Worm (Caenorhabditis elegans) whole organism, L1 larva: ENCODE data around the gene tmc-1.

Experiments used
- C16A3.4 ChIP-seq: fragments of 150-350 bp; optimal IDR thresholded peaks from 2 replicates; lab custom pipeline; 2014; ENCODE audit warnings: missing biosample characterization, missing genetic modification characterization
- Y116A8C.19 ChIP-seq: sonication (generic microtip); optimal IDR thresholded peaks from 2 replicates; lab custom pipeline; 2016; ENCODE audit warnings: missing compliant biosample characterization, missing genetic modification characterization, borderline replicate concordance
- aha-1 ChIP-seq: fragments of 150-350 bp; optimal IDR thresholded peaks from 2 replicates; lab custom pipeline; 2014; ENCODE audit warnings: missing biosample characterization, missing genetic modification characterization
- alr-1 ChIP-seq: fragments of 200-800 bp; sonication (Bioruptor generic); optimal IDR thresholded peaks from 2 replicates; lab custom pipeline; 2018; ENCODE audit warnings: borderline replicate concordance, mild to moderate bottlenecking, missing genetic modification characterization, missing compliant biosample characterization
- ces-1 ChIP-seq: fragments of 150-350 bp; optimal IDR thresholded peaks from 2 replicates; lab custom pipeline; 2014; ENCODE audit warnings: missing biosample characterization, missing genetic modification reagents, missing genetic modification characterization
- dsc-1 ChIP-seq: sonication (generic microtip); optimal IDR thresholded peaks from 2 replicates; lab custom pipeline; 2016; ENCODE audit warnings: mild to moderate bottlenecking, missing genetic modification characterization, missing compliant biosample characterization
- efl-1 ChIP-seq, 4 experiments: fragments of 150-350 bp; optimal IDR thresholded peaks in 3 of 4; peaks in 1 of 4; 1 replicate in 1 of 4; 2 replicates in 3 of 4; lab custom pipeline; 2014; ENCODE audit warnings: missing biosample characterization in 2 of 4, missing genetic modification characterization in 2 of 4, missing genetic modification reagents in 2 of 4
- egl-27 ChIP-seq, 2 experiments: fragments of 150-350 bp in 1 of 2; sonication (generic microtip); optimal IDR thresholded peaks; 3 replicates each; lab custom pipeline; 2017 to 2018; ENCODE audit warnings: missing biosample characterization in 2 of 2, missing genetic modification characterization in 2 of 2, missing genetic modification reagents in 2 of 2
- elt-2 ChIP-seq: sonication (generic microtip); optimal IDR thresholded peaks from 2 replicates; lab custom pipeline; 2016; ENCODE audit warnings: missing genetic modification characterization, mild to moderate bottlenecking, inconsistent platforms, missing compliant biosample characterization, missing genetic modification reagents
- elt-3 ChIP-seq, 6 experiments: fragments of 150-350 bp in 1 of 6; sonication (generic microtip); optimal IDR thresholded peaks; 2 replicates each; lab custom pipeline; 2017 to 2018; ENCODE audit warnings: missing biosample characterization in 6 of 6, missing genetic modification characterization in 6 of 6, inconsistent platforms in 1 of 6
- fkh-10 ChIP-seq: sonication (generic microtip); optimal IDR thresholded peaks from 2 replicates; lab custom pipeline; 2017; ENCODE audit warnings: missing biosample characterization, missing genetic modification reagents, missing genetic modification characterization
- fkh-8 ChIP-seq: sonication (generic microtip); optimal IDR thresholded peaks from 2 replicates; lab custom pipeline; 2016; ENCODE audit warnings: mild to moderate bottlenecking, missing genetic modification characterization, missing compliant biosample characterization
- fos-1 ChIP-seq: fragments of 150-350 bp; optimal IDR thresholded peaks from 2 replicates; lab custom pipeline; 2014; ENCODE audit warnings: missing biosample characterization, missing genetic modification characterization
- hlh-4 ChIP-seq: sonication (generic microtip); optimal IDR thresholded peaks from 2 replicates; lab custom pipeline; 2016; ENCODE audit warnings: mild to moderate bottlenecking, missing genetic modification characterization, missing compliant biosample characterization
- lin-13 ChIP-seq: fragments of 150-350 bp; optimal IDR thresholded peaks from 2 replicates; lab custom pipeline; 2014; ENCODE audit warnings: missing biosample characterization, missing genetic modification reagents, missing genetic modification characterization
- lin-14 ChIP-seq: fragments of 200-800 bp; sonication (Bioruptor generic); optimal IDR thresholded peaks from 2 replicates; lab custom pipeline; 2018; ENCODE audit warnings: mild to moderate bottlenecking, missing genetic modification characterization, moderate library complexity, missing compliant biosample characterization
- lin-15B ChIP-seq: fragments of 150-350 bp; sonication (generic microtip); optimal IDR thresholded peaks from 3 replicates; lab custom pipeline; 2014; ENCODE audit warnings: missing biosample characterization, missing genetic modification characterization
- lsy-2 ChIP-seq, 2 experiments: fragments of 150-350 bp; optimal IDR thresholded peaks; 2 replicates each; lab custom pipeline; 2014; ENCODE audit warnings: missing biosample characterization in 2 of 2, missing genetic modification characterization in 2 of 2
- mef-2 ChIP-seq: fragments of 150-350 bp; optimal IDR thresholded peaks from 2 replicates; lab custom pipeline; 2014; ENCODE audit warnings: missing biosample characterization, missing genetic modification characterization
- mep-1 ChIP-seq: fragments of 150-350 bp; optimal IDR thresholded peaks from 2 replicates; lab custom pipeline; 2014; ENCODE audit warnings: missing biosample characterization, missing genetic modification characterization
- nhr-12 ChIP-seq: sonication (generic microtip); optimal IDR thresholded peaks from 2 replicates; lab custom pipeline; 2017; ENCODE audit warnings: missing biosample characterization, missing genetic modification characterization
- nhr-237 ChIP-seq: fragments of 150-350 bp; optimal IDR thresholded peaks from 2 replicates; lab custom pipeline; 2014; ENCODE audit warnings: missing biosample characterization, missing genetic modification characterization
- nhr-47 ChIP-seq: sonication (generic microtip); optimal IDR thresholded peaks from 2 replicates; lab custom pipeline; 2016; ENCODE audit warnings: mild to moderate bottlenecking, missing genetic modification characterization, moderate library complexity, missing compliant biosample characterization
- nhr-77 ChIP-seq: fragments of 150-350 bp; optimal IDR thresholded peaks from 2 replicates; lab custom pipeline; 2014; ENCODE audit warnings: missing biosample characterization, missing genetic modification characterization
- nhr-84 ChIP-seq: sonication (generic microtip); optimal IDR thresholded peaks from 2 replicates; lab custom pipeline; 2017; ENCODE audit warnings: missing biosample characterization, missing genetic modification characterization
- nhr-85 ChIP-seq: sonication (generic microtip); peaks from one replicate; lab custom pipeline; 2016; ENCODE audit warnings: missing genetic modification characterization, inconsistent platforms, missing compliant biosample characterization
- pag-3 ChIP-seq: sonication (generic microtip); optimal IDR thresholded peaks from 2 replicates; lab custom pipeline; 2017; ENCODE audit warnings: missing genetic modification characterization, mild to moderate bottlenecking, missing compliant biosample characterization, antibody characterized with exemption, borderline replicate concordance; ENCODE audit not compliant: insufficient read depth
- pax-3 ChIP-seq: fragments of 200-800 bp; sonication (Bioruptor generic); optimal IDR thresholded peaks from 2 replicates; lab custom pipeline; 2018; ENCODE audit warnings: mild to moderate bottlenecking, missing genetic modification characterization, moderate library complexity, missing compliant biosample characterization
- skn-1 ChIP-seq: fragments of 150-350 bp; optimal IDR thresholded peaks from 2 replicates; lab custom pipeline; 2014; ENCODE audit warnings: missing biosample characterization, missing genetic modification characterization
- sox-4 ChIP-seq: sonication (generic microtip); optimal IDR thresholded peaks from 2 replicates; lab custom pipeline; 2016; ENCODE audit warnings: missing genetic modification characterization, missing compliant biosample characterization
- sup-37 ChIP-seq: fragments of 200-800 bp; sonication (Bioruptor generic); optimal IDR thresholded peaks from 2 replicates; lab custom pipeline; 2018; ENCODE audit warnings: mild to moderate bottlenecking, missing genetic modification characterization, missing compliant biosample characterization
- vab-15 ChIP-seq: sonication (generic microtip); optimal IDR thresholded peaks from 2 replicates; lab custom pipeline; 2017; ENCODE audit warnings: missing genotype, mild to moderate bottlenecking, missing genetic modification characterization, missing compliant biosample characterization
- zip-4 ChIP-seq: fragments of 200-800 bp; sonication (Bioruptor generic); optimal IDR thresholded peaks from 2 replicates; lab custom pipeline; 2018; ENCODE audit warnings: mild to moderate bottlenecking, missing genetic modification characterization, moderate library complexity, missing compliant biosample characterization

The tmc-1 gene

DNA sequence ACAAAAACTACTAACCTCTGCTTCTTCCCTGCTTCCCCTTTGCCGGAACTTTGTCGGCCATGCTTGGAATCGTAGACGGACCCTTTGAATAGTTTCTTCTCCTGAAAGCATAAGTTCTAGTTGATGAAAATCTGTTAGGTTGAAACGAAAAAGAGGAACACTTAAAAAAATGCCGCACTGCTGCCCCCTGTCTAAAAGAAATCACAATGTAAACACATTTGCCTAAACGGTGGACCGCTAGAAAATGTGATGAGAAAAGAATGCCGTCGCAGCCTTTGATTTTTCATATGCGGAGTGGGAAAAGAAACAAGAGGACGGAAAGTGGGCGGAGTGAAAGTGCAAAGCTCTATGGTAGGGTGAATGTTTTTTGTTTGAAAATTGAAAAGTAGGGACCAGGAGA is 44.0 kb downstream of the tmc-1 start, which contains the start of gene T13G4.7:
T13G4.7 (minus strand) TSS at position 101 of the 400 bp plus-strand sequence.
- TF ChIP-seq dsc-1, result no peak
- no peak for TF ChIP-seq nhr-47 (tag; lab: Kevin White, UChicago)
- no peak for TF ChIP-seq nhr-12 (tag; lab: Kevin White, UChicago)
- TF ChIP-seq mep-1 (tag; lab: Kevin White, UChicago), result no peak
- TF ChIP-seq aha-1 (tag; lab: Kevin White, UChicago), result no peak

DNA sequence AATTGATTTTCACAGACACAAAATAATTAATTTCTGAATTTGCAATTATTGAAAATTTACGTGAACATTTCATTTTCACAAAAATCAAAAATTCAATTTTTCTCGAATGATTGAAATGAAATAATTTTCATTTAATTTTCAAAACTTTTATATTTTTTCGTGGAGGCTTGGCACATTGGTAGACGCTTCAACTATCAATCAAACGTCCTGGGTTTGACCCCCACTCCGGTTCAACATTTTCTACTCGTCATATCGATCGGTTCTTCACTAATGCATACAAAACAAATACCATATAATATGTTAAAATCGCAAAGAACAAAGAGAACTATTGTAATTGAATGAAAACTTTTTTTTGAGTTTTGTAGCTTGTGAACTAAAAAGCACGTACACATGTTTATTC is 45.9 kb downstream of the tmc-1 start:
- TF ChIP-seq fkh-10 (GFP tag; lab: Kevin White, UChicago) (no peak), nhr-84 (tag; lab: Kevin White, UChicago) (no peak), sup-37 (GFP tag; lab: Kevin White, UChicago) (no peak), egl-27 (tag; optimal IDR thresholded peaks at IDR 0.05; lab: Kevin White, UChicago) (no peak), lin-14 (GFP tag; lab: Kevin White, UChicago) (no peak), alr-1 (tag; lab: Kevin White, UChicago) (no peak), nhr-85 (tag; lab: Kevin White, UChicago) (no peak), vab-15 (no peak), pag-3 (tag; lab: Kevin White, UChicago) (no peak), aha-1 (tag; lab: Kevin White, UChicago) (no peak)

DNA sequence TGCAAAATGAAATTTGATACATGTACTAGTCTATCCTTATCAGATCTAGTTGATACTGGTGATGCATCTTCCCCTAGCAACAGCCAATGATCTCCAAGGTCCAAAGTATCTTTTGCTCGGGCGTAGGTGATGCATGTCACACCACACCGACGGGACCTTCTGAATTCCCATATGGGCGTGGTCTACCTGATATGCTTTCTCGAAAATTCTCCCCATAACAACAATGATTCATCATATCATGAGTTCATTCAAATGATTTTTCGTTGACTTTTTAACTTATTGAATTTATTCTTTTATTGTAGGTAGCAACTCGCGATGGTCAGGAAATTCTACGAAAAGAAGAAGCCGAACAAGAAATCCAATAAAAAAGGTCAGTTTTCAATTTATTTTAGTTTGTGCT is 47.1 kb downstream of the tmc-1 start, which contains the start of gene C46H3.1:
C46H3.1 (plus strand) TSS at position 301 of the 400 bp plus-strand sequence.
- peak; percentile 36 for TF ChIP-seq fkh-10 (GFP tag; lab: Kevin White, UChicago)
- no peak for TF ChIP-seq pax-3 (tag; lab: Kevin White, UChicago)

DNA sequence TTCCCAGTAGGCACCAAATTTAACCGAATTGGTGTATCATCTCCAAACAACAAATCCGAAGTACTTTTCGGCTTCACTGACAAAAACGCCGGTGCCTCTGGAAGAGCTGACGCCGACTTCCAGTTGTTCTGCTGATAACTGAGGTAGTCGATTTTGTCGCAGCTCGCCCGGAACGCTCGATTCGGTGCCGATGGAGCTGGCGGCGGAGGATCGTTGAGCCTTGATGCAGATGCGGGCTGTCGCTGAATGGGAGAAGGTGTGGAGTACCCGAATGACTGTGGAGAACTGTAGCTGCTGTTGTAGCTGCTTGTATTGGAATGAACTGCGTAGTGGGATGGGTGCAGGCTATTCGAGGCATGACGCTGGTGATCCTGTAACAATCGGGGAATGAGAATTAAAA is 51.1 kb downstream of the tmc-1 start:
- TF ChIP-seq nhr-47 (tag; lab: Kevin White, UChicago) (no peak), nhr-77 (no peak), efl-1 (optimal IDR thresholded peaks at IDR 0.05; lab: Kevin White, UChicago) (no peak), efl-1 (GFP tag; optimal IDR thresholded peaks at IDR 0.05 in 1 of 2; lab: Kevin White, UChicago) (no peak), fos-1 (no peak), C16A3.4 (no peak), hlh-4 (tag; lab: Kevin White, UChicago) (no peak), lsy-2 (tag; optimal IDR thresholded peaks at IDR 0.05; lab: Kevin White, UChicago) (no peak), lin-15B (no peak), ces-1 (no peak), elt-2 (tag; lab: Kevin White, UChicago) (no peak), nhr-237 (tag; lab: Kevin White, UChicago) (no peak)

DNA sequence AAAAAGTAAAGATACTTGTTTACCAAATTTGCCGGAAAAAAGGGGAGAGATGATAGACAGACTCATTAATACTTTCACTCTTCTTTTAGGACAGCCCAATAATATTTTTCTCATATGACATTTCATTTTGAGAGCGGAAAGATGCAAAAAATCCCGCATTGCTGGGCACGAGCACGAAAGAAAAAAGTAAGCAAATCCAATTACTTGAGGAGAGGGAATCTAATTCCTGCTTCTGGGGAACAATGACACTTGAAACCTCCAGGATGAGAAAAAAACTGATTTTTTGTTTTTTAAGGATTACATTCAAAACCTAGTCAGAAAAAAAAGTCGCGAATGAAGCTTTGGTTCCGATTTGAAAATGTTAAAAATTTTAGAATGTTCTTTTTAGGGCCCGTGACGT is 54.8 kb downstream of the tmc-1 start:
- TF ChIP-seq Y116A8C.19 (tag; lab: Kevin White, UChicago) (no peak), skn-1 (tag; lab: Kevin White, UChicago) (no peak), lsy-2 (tag; optimal IDR thresholded peaks at IDR 0.05; lab: Kevin White, UChicago) (no peak), fkh-8 (tag; lab: Kevin White, UChicago) (no peak), aha-1 (tag; lab: Kevin White, UChicago) (no peak), lin-14 (GFP tag; lab: Kevin White, UChicago) (peak; percentile 44), elt-2 (tag; lab: Kevin White, UChicago) (no peak), mef-2 (tag; lab: Kevin White, UChicago) (no peak), nhr-47 (tag; lab: Kevin White, UChicago) (no peak), sox-4 (tag; lab: Kevin White, UChicago) (no peak), fkh-10 (GFP tag; lab: Kevin White, UChicago) (peak; percentile 83), zip-4 (GFP tag; lab: Kevin White, UChicago) (no peak), elt-3 (tag; optimal IDR thresholded peaks at IDR 0.05; lab: Kevin White, UChicago) (no peak), sup-37 (GFP tag; lab: Kevin White, UChicago) (no peak), lin-13 (no peak), mep-1 (tag; lab: Kevin White, UChicago) (no peak), lin-15B (no peak), efl-1 (optimal IDR thresholded peaks at IDR 0.05; lab: Kevin White, UChicago) (no peak), efl-1 (GFP tag; optimal IDR thresholded peaks at IDR 0.05 in 1 of 2; lab: Kevin White, UChicago) (no peak)
